Worm (Caenorhabditis elegans) whole organism, young adult: ENCODE results near the gene pef-1.
A peak's percentile ranks its signal among the peaks of the same experiment; 100 is the strongest.

Experiments used
- D2030.7 ChIP-seq: fragments of 200-800 bp; sonication (Bioruptor generic); IDR thresholded peaks from 2 replicates; pipeline ENCODE4 v1.3.6; 2022; ENCODE audit warnings: missing genetic modification reagents, missing genetic modification characterization, missing compliant biosample characterization
- F23B12.7 ChIP-seq: sonication (generic microtip); optimal IDR thresholded peaks from 2 replicates; lab custom pipeline; 2017; ENCODE audit warnings: missing genetic modification characterization, mild to moderate bottlenecking, missing compliant biosample characterization, antibody characterized with exemption, moderate library complexity; ENCODE audit not compliant: insufficient read depth
- F33H1.4 ChIP-seq: fragments of 200-800 bp; sonication (Bioruptor generic); IDR thresholded peaks from 2 replicates; pipeline ENCODE4 v1.3.6; 2022; ENCODE audit warnings: missing genetic modification reagents, missing genetic modification characterization, missing compliant biosample characterization
- K11D2.4 ChIP-seq: fragments of 200-800 bp; sonication (Bioruptor generic); IDR thresholded peaks from 2 replicates; pipeline ENCODE4 v1.3.6; 2022; ENCODE audit warnings: missing genetic modification reagents, missing genetic modification characterization, missing compliant biosample characterization
- K12H6.12 ChIP-seq: fragments of 200-800 bp; sonication (Bioruptor generic); optimal IDR thresholded peaks from 2 replicates; lab custom pipeline; 2018; ENCODE audit warnings: mild to moderate bottlenecking, missing genetic modification characterization, missing compliant biosample characterization
- Y67H2A.10 ChIP-seq: fragments of 200-800 bp; sonication (Bioruptor generic); conservative IDR thresholded peaks from 2 replicates; pipeline ENCODE4 v1.3.6; 2022; ENCODE audit warnings: missing genetic modification reagents, missing genetic modification characterization, missing compliant biosample characterization
- Y79H2A.3 ChIP-seq: fragments of 200-800 bp; sonication (Bioruptor generic); conservative IDR thresholded peaks from 2 replicates; pipeline ENCODE4 v1.3.6; 2022; ENCODE audit warnings: missing genetic modification reagents, missing genetic modification characterization, missing compliant biosample characterization
- ZK185.1 ChIP-seq: sonication (generic microtip); optimal IDR thresholded peaks from 2 replicates; lab custom pipeline; 2016; ENCODE audit warnings: mild to moderate bottlenecking, missing genetic modification characterization, missing compliant biosample characterization; ENCODE audit not compliant: poor library complexity, severe bottlenecking
- aptf-2 ChIP-seq: fragments of 200-800 bp; sonication (Bioruptor generic); conservative IDR thresholded peaks from 2 replicates; pipeline ENCODE4 v1.3.6; 2022; ENCODE audit warnings: missing genetic modification reagents, missing genetic modification characterization, missing compliant biosample characterization
- athp-1 ChIP-seq: sonication (generic microtip); optimal IDR thresholded peaks from 2 replicates; lab custom pipeline; 2017; ENCODE audit warnings: mild to moderate bottlenecking, missing genetic modification characterization, missing compliant biosample characterization
- cebp-1 ChIP-seq, 2 experiments: fragments of 200-800 bp in 1 of 2; sonication (Bioruptor generic) in 1 of 2; sonication (generic microtip) in 1 of 2; IDR thresholded peaks in 1 of 2; optimal IDR thresholded peaks in 1 of 2; 2 replicates each; pipeline versions ENCODE4 v1.3.6 to Lab custom; 2017 to 2022; ENCODE audit warnings: missing compliant biosample characterization in 2 of 2, missing genetic modification characterization in 2 of 2, mild to moderate bottlenecking in 1 of 2, missing genetic modification reagents in 1 of 2, moderate library complexity in 1 of 2
- gei-17 ChIP-seq: fragments of 200-800 bp; sonication (Bioruptor generic); optimal IDR thresholded peaks from 2 replicates; lab custom pipeline; 2018; ENCODE audit warnings: mild to moderate bottlenecking, missing genetic modification characterization, missing compliant biosample characterization
- hmg-1.2 ChIP-seq: fragments of 200-800 bp; sonication (Bioruptor generic); IDR thresholded peaks from 2 replicates; pipeline ENCODE4 v1.3.6; 2022; ENCODE audit warnings: missing genetic modification reagents, missing genetic modification characterization, missing compliant biosample characterization
- hrde-1 ChIP-seq: sonication (generic microtip); optimal IDR thresholded peaks from 2 replicates; lab custom pipeline; 2016; ENCODE audit warnings: missing genetic modification characterization, mild to moderate bottlenecking, missing compliant biosample characterization, moderate library complexity, missing genotype, missing genetic modification reagents, borderline replicate concordance
- let-607 ChIP-seq, 2 experiments: fragments of 200-800 bp in 1 of 2; sonication (Bioruptor generic) in 1 of 2; sonication (generic microtip) in 1 of 2; optimal IDR thresholded peaks; 2 replicates each; lab custom pipeline; 2016 to 2018; ENCODE audit warnings: mild to moderate bottlenecking in 2 of 2, missing compliant biosample characterization in 2 of 2, missing genetic modification characterization in 2 of 2, moderate library complexity in 2 of 2, missing genotype in 1 of 2
- madf-8 ChIP-seq: fragments of 200-800 bp; sonication (Bioruptor generic); conservative IDR thresholded peaks from 2 replicates; pipeline ENCODE4 v1.3.6; 2022; ENCODE audit warnings: missing genetic modification reagents, missing genetic modification characterization, missing compliant biosample characterization
- mel-28 ChIP-seq: sonication (generic microtip); optimal IDR thresholded peaks from 2 replicates; lab custom pipeline; 2016; ENCODE audit warnings: borderline replicate concordance, mild to moderate bottlenecking, missing genetic modification characterization, missing compliant biosample characterization
- mes-4 ChIP-seq: sonication (generic microtip); optimal IDR thresholded peaks from 2 replicates; lab custom pipeline; 2016; ENCODE audit warnings: missing genotype, missing genetic modification characterization, missing compliant biosample characterization
- nfya-2 ChIP-seq: fragments of 200-800 bp; sonication (Bioruptor generic); IDR thresholded peaks from 2 replicates; pipeline ENCODE4 v1.3.6; 2022; ENCODE audit warnings: missing genetic modification reagents, missing genetic modification characterization, missing compliant biosample characterization
- nfyb-1 ChIP-seq: fragments of 200-800 bp; sonication (Bioruptor generic); IDR thresholded peaks from 2 replicates; pipeline ENCODE4 v1.3.6; 2022; ENCODE audit warnings: missing genetic modification reagents, missing genetic modification characterization, missing compliant biosample characterization
- nhr-179 ChIP-seq: sonication (generic microtip); optimal IDR thresholded peaks from 2 replicates; lab custom pipeline; 2016; ENCODE audit warnings: mild to moderate bottlenecking, missing genetic modification characterization, missing compliant biosample characterization
- nhr-80 ChIP-seq: sonication (generic microtip); optimal IDR thresholded peaks from 2 replicates; lab custom pipeline; 2016; ENCODE audit warnings: missing genetic modification characterization, missing compliant biosample characterization
- rec-8 ChIP-seq, 2 experiments: sonication (generic microtip); optimal IDR thresholded peaks; 2 replicates each; lab custom pipeline; 2016; ENCODE audit warnings: mild to moderate bottlenecking in 2 of 2, missing genetic modification characterization in 2 of 2, missing genetic modification reagents in 2 of 2, missing genotype in 2 of 2, missing biosample characterization in 1 of 2, missing compliant biosample characterization in 1 of 2, moderate library complexity in 1 of 2
- sea-2 ChIP-seq: fragments of 200-800 bp; sonication (Bioruptor generic); IDR thresholded peaks from 2 replicates; pipeline ENCODE4 v1.3.6; 2022; ENCODE audit warnings: missing genetic modification characterization, missing compliant biosample characterization
- snpc-4 ChIP-seq, 5 experiments: fragments of 150-350 bp in 1 of 5; sonication (generic microtip) in 4 of 5; optimal IDR thresholded peaks; 2 replicates each; lab custom pipeline; 2014 to 2018; ENCODE audit warnings: missing genetic modification characterization in 5 of 5, missing biosample characterization in 3 of 5, antibody characterized with exemption in 2 of 5, mild to moderate bottlenecking in 2 of 5, missing compliant biosample characterization in 2 of 5, missing genotype in 2 of 5, moderate library complexity in 2 of 5, missing genetic modification reagents in 1 of 5
- unc-62 ChIP-seq: fragments of 150-350 bp; optimal IDR thresholded peaks from 2 replicates; lab custom pipeline; 2014; ENCODE audit warnings: missing biosample characterization, missing genetic modification reagents, missing genetic modification characterization
- zfh-2 ChIP-seq: fragments of 200-800 bp; sonication (Bioruptor generic); conservative IDR thresholded peaks from 2 replicates; pipeline ENCODE4 v1.3.6; 2022; ENCODE audit warnings: missing genetic modification reagents, missing genetic modification characterization, missing compliant biosample characterization
- ztf-22 ChIP-seq: fragments of 200-800 bp; sonication (Bioruptor generic); optimal IDR thresholded peaks from 2 replicates; lab custom pipeline; 2018; ENCODE audit warnings: mild to moderate bottlenecking, missing genetic modification characterization, moderate library complexity, missing compliant biosample characterization
- ztf-3 ChIP-seq: fragments of 200-800 bp; sonication (Bioruptor generic); optimal IDR thresholded peaks from 2 replicates; lab custom pipeline; 2018; ENCODE audit warnings: mild to moderate bottlenecking, missing genetic modification characterization, missing compliant biosample characterization
- ztf-6 ChIP-seq: fragments of 200-800 bp; sonication (Bioruptor generic); IDR thresholded peaks from 2 replicates; pipeline ENCODE4 v1.3.6; 2022; ENCODE audit warnings: missing genetic modification reagents, missing genetic modification characterization, missing compliant biosample characterization

Gene pef-1

ce11 chrIII:943426-943927, 17.4 kb upstream of the pef-1 start, which contains the start of gene fbxa-59:
fbxa-59 (minus strand) TSS chrIII:943476.
- TF ChIP-seq ztf-22 (GFP tag; lab: Kevin White, UChicago) (no peak), nfyb-1 (GFP tag; lab: Robert Waterston, UW) (no peak), unc-62 (GFP tag; lab: Kevin White, UChicago) (peak; percentile 67), let-607 (tag; optimal IDR thresholded peaks at IDR 0.05; lab: Kevin White, UChicago) (peak in 1 of 2 experiments; percentile 2), cebp-1 (GFP tag; IDR thresholded peaks at IDR 0.05; lab: Robert Waterston, UW) (peak; percentile 65; the same call in 1 of the 2 replicates), cebp-1 (tag; optimal IDR thresholded peaks at IDR 0.05; lab: Kevin White, UChicago) (peak; percentile 56), ZK185.1 (no peak), D2030.7 (GFP tag; lab: Robert Waterston, UW) (no peak), nhr-80 (peak; percentile 55)

ce11 chrIII:941958-942357, 15.8 kb upstream of the pef-1 start:
- TF ChIP-seq zfh-2 (GFP tag; lab: Robert Waterston, UW) (peak; percentile 64), ztf-3 (GFP tag; lab: Kevin White, UChicago) (no peak)
- TF ChIP-seq, all 124 proteins: peak for 1

ce11 chrIII:938569-938968, 12.5 kb upstream of the pef-1 start, which contains the start of gene fbxa-22:
fbxa-22 (plus strand) TSS chrIII:938869.
- TF ChIP-seq gei-17 (GFP tag; lab: Kevin White, UChicago) (no peak), athp-1 (no peak), rec-8 (tag; optimal IDR thresholded peaks at IDR 0.05; lab: Kevin White, UChicago) (no peak), sea-2 (GFP tag; lab: Robert Waterston, UW) (no peak), mes-4 (tag; lab: Kevin White, UChicago) (no peak), ztf-6 (GFP tag; lab: Robert Waterston, UW) (no peak), nfya-2 (no peak), hrde-1 (tag; lab: Kevin White, UChicago) (no peak), F33H1.4 (GFP tag; lab: Robert Waterston, UW) (no peak), aptf-2 (no peak), Y79H2A.3 (GFP tag; lab: Robert Waterston, UW) (no peak), K12H6.12 (tag; lab: Kevin White, UChicago) (no peak), K11D2.4 (GFP tag; lab: Robert Waterston, UW) (no peak), F23B12.7 (tag; lab: Kevin White, UChicago) (no peak), nhr-179 (tag; lab: Kevin White, UChicago) (no peak), madf-8 (GFP tag; lab: Robert Waterston, UW) (no peak), mel-28 (tag; lab: Kevin White, UChicago) (no peak), hmg-1.2 (no peak), Y67H2A.10 (GFP tag; lab: Robert Waterston, UW) (no peak)

- TF ChIP-seq snpc-4 (GFP tag; optimal IDR thresholded peaks at IDR 0.05; lab: Kevin White, UChicago) (no peak), snpc-4 (tag; optimal IDR thresholded peaks at IDR 0.05; lab: Kevin White, UChicago) (no peak)
- TF ChIP-seq, all 124 proteins: peak for 0
Observed at ce11 chrIII:937961-938360, 11.8 kb upstream of the pef-1 start, which contains the start of gene fbxa-56. fbxa-56 (minus strand) TSS chrIII:938061.
